Fruit fly (Drosophila melanogaster) whole organism, embryonic: ENCODE results near the gene Phae2.

ENCODE experiments used
- B-H2 ChIP-seq: fragments of 200-800 bp; sonication (Bioruptor generic); optimal IDR thresholded peaks from 2 replicates; lab custom pipeline; 2018; ENCODE audit warnings: missing biosample characterization, mild to moderate bottlenecking, missing genetic modification characterization
- CG10209 ChIP-seq: fragments of 200-800 bp; sonication (Bioruptor generic); optimal IDR thresholded peaks from 3 replicates; lab custom pipeline; 2017; ENCODE audit warnings: missing biosample characterization, mild to moderate bottlenecking, missing genetic modification characterization, missing genetic modification reagents
- CG11504 ChIP-seq: fragments of 200-800 bp; sonication (Bioruptor generic); optimal IDR thresholded peaks from 3 replicates; lab custom pipeline; 2019; ENCODE audit warnings: missing biosample characterization, mild to moderate bottlenecking, missing genetic modification characterization, moderate library complexity
- CG12659 ChIP-seq: fragments of 200-800 bp; sonication (Bioruptor generic); optimal IDR thresholded peaks from 3 replicates; lab custom pipeline; 2017; ENCODE audit warnings: mild to moderate bottlenecking, missing biosample characterization, missing genetic modification reagents, missing genetic modification characterization
- CG12942 ChIP-seq: fragments of 200-800 bp; sonication (Bioruptor generic); optimal IDR thresholded peaks from 3 replicates; lab custom pipeline; 2016; ENCODE audit warnings: missing biosample characterization, missing genetic modification characterization
- CG14050 ChIP-seq: fragments of 200-800 bp; sonication (Bioruptor generic); IDR thresholded peaks from 3 replicates; pipeline ENCODE4 v1.3.6; 2022; ENCODE audit warnings: missing biosample characterization, missing genetic modification characterization
- CG15479 ChIP-seq: fragments of 200-800 bp; sonication (Bioruptor generic); optimal IDR thresholded peaks from 3 replicates; lab custom pipeline; 2019; ENCODE audit warnings: missing biosample characterization, mild to moderate bottlenecking, missing genetic modification characterization, moderate library complexity
- CG2678 ChIP-seq: fragments of 200-800 bp; sonication (Bioruptor generic); optimal IDR thresholded peaks from 3 replicates; lab custom pipeline; 2019; ENCODE audit warnings: missing biosample characterization, mild to moderate bottlenecking, missing genetic modification characterization, moderate library complexity
- CG31388 ChIP-seq: fragments of 200-800 bp; sonication (Bioruptor generic); optimal IDR thresholded peaks from 2 replicates; lab custom pipeline; 2016; ENCODE audit warnings: missing biosample characterization, missing genetic modification characterization
- CG4730 ChIP-seq: fragments of 200-800 bp; sonication (Bioruptor generic); IDR thresholded peaks from 2 replicates; pipeline ENCODE4 v1.3.6; 2022; ENCODE audit warnings: missing biosample characterization, missing genetic modification characterization
- CG5180 ChIP-seq: fragments of 200-800 bp; sonication (Bioruptor generic); optimal IDR thresholded peaks from 3 replicates; lab custom pipeline; 2017; ENCODE audit warnings: missing biosample characterization, missing genetic modification characterization, mild to moderate bottlenecking, moderate library complexity, missing genetic modification reagents
- CG6654 ChIP-seq: fragments of 200-800 bp; sonication (Bioruptor generic); optimal IDR thresholded peaks from 2 replicates; lab custom pipeline; 2017; ENCODE audit warnings: missing biosample characterization, mild to moderate bottlenecking, missing genetic modification characterization
- CG7987 ChIP-seq: fragments of 200-800 bp; sonication (Bioruptor generic); optimal IDR thresholded peaks from 2 replicates; lab custom pipeline; 2018; ENCODE audit warnings: missing biosample characterization, mild to moderate bottlenecking, missing genetic modification characterization, moderate library complexity
- Deaf1 ChIP-seq: fragments of 200-800 bp; optimal IDR thresholded peaks from 3 replicates; lab custom pipeline; 2019; ENCODE audit warnings: missing biosample characterization, mild to moderate bottlenecking, missing genetic modification characterization, moderate library complexity
- Dip2 ChIP-seq: fragments of 200-800 bp; sonication (Bioruptor generic); IDR thresholded peaks from 2 replicates; pipeline ENCODE4 v1.3.6; 2022; ENCODE audit warnings: missing biosample characterization, missing genetic modification characterization
- Fer3 ChIP-seq: fragments of 200-800 bp; sonication (Bioruptor generic); optimal IDR thresholded peaks from 2 replicates; lab custom pipeline; 2018; ENCODE audit warnings: missing biosample characterization, mild to moderate bottlenecking, missing genetic modification characterization, moderate library complexity
- Jarid2 ChIP-seq: fragments of 200-800 bp; sonication (Bioruptor generic); optimal IDR thresholded peaks from 3 replicates; lab custom pipeline; 2017; ENCODE audit warnings: mild to moderate bottlenecking, missing biosample characterization, missing genetic modification reagents, missing genetic modification characterization
- Opbp ChIP-seq: fragments of 200-800 bp; sonication (Bioruptor generic); IDR thresholded peaks from 3 replicates; pipeline ENCODE4 v1.3.6; 2022; ENCODE audit warnings: missing biosample characterization, missing genetic modification characterization; ENCODE audit not compliant: partially characterized antibody
- Sry-β ChIP-seq: fragments of 200-800 bp; sonication (Bioruptor generic); optimal IDR thresholded peaks from 2 replicates; lab custom pipeline; 2018; ENCODE audit warnings: missing biosample characterization, mild to moderate bottlenecking, missing genetic modification characterization, moderate library complexity
- Taf1 ChIP-seq: fragments of 200-800 bp; sonication (Bioruptor generic); IDR thresholded peaks from 2 replicates; pipeline ENCODE4 v1.3.6; 2022; ENCODE audit warnings: missing biosample characterization, missing genetic modification characterization
- Trl ChIP-seq, 3 experiments: fragments of >200 bp in 2 of 3; fragments of 200-800 bp in 1 of 3; sonication (Bioruptor generic) in 1 of 3; optimal IDR thresholded peaks; 2 replicates in 1 of 3; 3 replicates in 2 of 3; lab custom pipeline; 2016 to 2017; ENCODE audit warnings: missing biosample characterization in 1 of 3, missing genetic modification characterization in 1 of 3
- abd-A ChIP-seq: fragments of 200-800 bp; sonication (Bioruptor generic); optimal IDR thresholded peaks from 3 replicates; lab custom pipeline; 2019; ENCODE audit warnings: missing biosample characterization, mild to moderate bottlenecking, missing genetic modification characterization, moderate library complexity
- bowl ChIP-seq: fragments of 200-800 bp; sonication (Bioruptor generic); IDR thresholded peaks from 2 replicates; pipeline ENCODE4 v1.3.6; 2022; ENCODE audit warnings: missing biosample characterization, missing genetic modification characterization
- bsh ChIP-seq, 2 experiments: fragments of 200-800 bp; sonication (Bioruptor generic); optimal IDR thresholded peaks; 2 replicates each; lab custom pipeline; 2017 to 2018; ENCODE audit warnings: mild to moderate bottlenecking in 2 of 2, missing biosample characterization in 2 of 2, missing genetic modification characterization in 2 of 2, moderate library complexity in 1 of 2
- cas ChIP-seq: fragments of 200-800 bp; sonication (Bioruptor generic); IDR thresholded peaks from 2 replicates; pipeline ENCODE4 v1.3.6; 2022; ENCODE audit warnings: missing biosample characterization, missing genetic modification characterization
- emc ChIP-seq: fragments of 200-800 bp; sonication (Bioruptor generic); optimal IDR thresholded peaks from 2 replicates; lab custom pipeline; 2016; ENCODE audit warnings: missing biosample characterization, missing genetic modification characterization
- fd64A ChIP-seq: fragments of 200-800 bp; sonication (Bioruptor generic); optimal IDR thresholded peaks from 3 replicates; lab custom pipeline; 2018; ENCODE audit warnings: missing biosample characterization, mild to moderate bottlenecking, missing genetic modification characterization
- gcm ChIP-seq: fragments of 200-800 bp; sonication (Bioruptor generic); optimal IDR thresholded peaks from 2 replicates; lab custom pipeline; 2019; ENCODE audit warnings: missing biosample characterization, mild to moderate bottlenecking, missing genetic modification characterization, moderate library complexity
- gsb ChIP-seq: fragments of 200-800 bp; sonication (Bioruptor generic); IDR thresholded peaks from 2 replicates; pipeline ENCODE4 v1.3.6; 2022; ENCODE audit warnings: missing biosample characterization, missing genetic modification characterization
- lola ChIP-seq, 3 experiments: fragments of >200 bp in 2 of 3; fragments of 200-800 bp in 1 of 3; sonication (Bioruptor generic) in 1 of 3; optimal IDR thresholded peaks; 2 replicates each; lab custom pipeline; 2017 to 2019; ENCODE audit warnings: missing biosample characterization in 3 of 3, missing genetic modification characterization in 3 of 3, mild to moderate bottlenecking in 1 of 3, moderate library complexity in 1 of 3
- luna ChIP-seq: fragments of 200-800 bp; sonication (Bioruptor generic); optimal IDR thresholded peaks from 2 replicates; lab custom pipeline; 2016; ENCODE audit warnings: missing biosample characterization, missing genetic modification characterization
- row ChIP-seq: fragments of 200-800 bp; sonication (Bioruptor generic); IDR thresholded peaks from 3 replicates; pipeline ENCODE4 v1.3.6; 2022; ENCODE audit warnings: missing biosample characterization, missing genetic modification characterization
- scrt ChIP-seq: fragments of 200-800 bp; sonication (Bioruptor generic); optimal IDR thresholded peaks from 2 replicates; lab custom pipeline; 2018; ENCODE audit warnings: missing biosample characterization, mild to moderate bottlenecking, missing genetic modification characterization, moderate library complexity
- shn ChIP-seq: fragments of 200-800 bp; sonication (Bioruptor generic); optimal IDR thresholded peaks from 3 replicates; lab custom pipeline; 2016; ENCODE audit warnings: missing biosample characterization, missing genetic modification characterization
- sqz ChIP-seq: fragments of 200-800 bp; sonication (Bioruptor generic); optimal IDR thresholded peaks from 3 replicates; lab custom pipeline; 2018; ENCODE audit warnings: missing biosample characterization, mild to moderate bottlenecking, missing genetic modification characterization
- stwl ChIP-seq: fragments of 200-800 bp; sonication (Bioruptor generic); optimal IDR thresholded peaks from 3 replicates; lab custom pipeline; 2018; ENCODE audit warnings: missing biosample characterization, mild to moderate bottlenecking, missing genetic modification characterization, moderate library complexity
- tio ChIP-seq: fragments of 200-800 bp; sonication (Bioruptor generic); optimal IDR thresholded peaks from 2 replicates; lab custom pipeline; 2017; ENCODE audit warnings: missing biosample characterization, missing genetic modification characterization, inconsistent platforms
- trem ChIP-seq: fragments of 200-800 bp; optimal IDR thresholded peaks from 3 replicates; lab custom pipeline; 2019; ENCODE audit warnings: missing biosample characterization, mild to moderate bottlenecking, missing genetic modification characterization, moderate library complexity
- twi ChIP-seq: fragments of 200-800 bp; optimal IDR thresholded peaks from 2 replicates; lab custom pipeline; 2019; ENCODE audit warnings: missing biosample characterization, mild to moderate bottlenecking, missing genetic modification characterization, moderate library complexity
- zfh1 ChIP-seq: fragments of 200-800 bp; sonication (Bioruptor generic); IDR thresholded peaks from 3 replicates; pipeline ENCODE4 v1.3.6; 2022; ENCODE audit warnings: missing biosample characterization, missing genetic modification characterization

Gene Phae2

dm6 chr2L:12133275-12134124 lies 22.6 kb downstream of the Phae2 start, which contains the start of gene rho-6 (continued):
- TF ChIP-seq CG31388 (GFP tag; lab: Kevin White, UChicago) (no peak), Fer3 (tag; lab: Kevin White, UChicago) (no peak), CG4730 (GFP tag; lab: Robert Waterston, UW) (no peak), Opbp (GFP tag; lab: Robert Waterston, UW) (no peak), gcm (GFP tag; lab: Kevin White, UChicago) (no peak), gsb (GFP tag; lab: Robert Waterston, UW) (no peak), CG2678 (tag; lab: Kevin White, UChicago) (no peak), bowl (GFP tag; lab: Robert Waterston, UW) (no peak), CG10209 (GFP tag; lab: Kevin White, UChicago) (no peak), Dip2 (no peak), CG5180 (peak; percentile 43), row (no peak), Taf1 (GFP tag; lab: Robert Waterston, UW) (no peak)

dm6 chr2L:12134125-12134378 lies 23.1 kb downstream of the Phae2 start:
- TF ChIP-seq Trl (optimal IDR thresholded peaks at IDR 0.05; lab: Kevin White, UChicago) (peak; percentile 73 to 84), Trl (GFP tag; optimal IDR thresholded peaks at IDR 0.05; lab: Kevin White, UChicago) (no peak), CG6654 (GFP tag; lab: Kevin White, UChicago) (no peak), cas (GFP tag; lab: Robert Waterston, UW) (no peak), sqz (peak; percentile 13)

- TF ChIP-seq zfh1, result no peak
- no peak for TF ChIP-seq luna (GFP tag; lab: Kevin White, UChicago)
- TF ChIP-seq B-H2 (GFP tag; lab: Kevin White, UChicago), result no peak
- TF ChIP-seq tio (GFP tag; lab: Kevin White, UChicago), result no peak
- no peak for TF ChIP-seq lola (GFP tag; optimal IDR thresholded peaks at IDR 0.05; lab: Kevin White, UChicago)
- no peak for TF ChIP-seq CG7987
- TF ChIP-seq gsb (GFP tag; lab: Robert Waterston, UW), result no peak
- TF ChIP-seq fd64A (GFP tag; lab: Kevin White, UChicago), result no peak
- TF ChIP-seq CG10209 (GFP tag; lab: Kevin White, UChicago), result no peak
- TF ChIP-seq bsh (GFP tag; optimal IDR thresholded peaks at IDR 0.05; lab: Kevin White, UChicago), result no peak
- TF ChIP-seq emc (GFP tag; lab: Kevin White, UChicago), result no peak
- no peak for TF ChIP-seq Sry-β (GFP tag; lab: Kevin White, UChicago)
- TF ChIP-seq trem, result no peak
- no peak for TF ChIP-seq shn
- no peak for TF ChIP-seq stwl (tag; lab: Kevin White, UChicago)
- TF ChIP-seq CG12942 (GFP tag; lab: Kevin White, UChicago), result no peak
Measured at dm6 chr2L:12137708-12138107, 26.8 kb downstream of the Phae2 start, which contains the start of gene Gr33a. TSS of gene Gr33a (plus strand) at chr2L:12138008.

dm6 chr2L:12142439-12142838 lies 31.5 kb downstream of the Phae2 start, which contains the start of gene CG31760:
TSS of gene CG31760 (plus strand) at chr2L:12142780.
- peak; percentile 4 for TF ChIP-seq twi (tag; lab: Kevin White, UChicago)
- no peak for TF ChIP-seq Opbp (GFP tag; lab: Robert Waterston, UW)
- TF ChIP-seq CG14050, result no peak
- peak; percentile 2 to 33 for TF ChIP-seq Trl (optimal IDR thresholded peaks at IDR 0.05; lab: Kevin White, UChicago)
- TF ChIP-seq Trl (GFP tag; optimal IDR thresholded peaks at IDR 0.05; lab: Kevin White, UChicago), result no peak
- TF ChIP-seq CG15479, result peak; percentile 56
- TF ChIP-seq scrt, result peak; percentile 91
- peak; percentile 47 for TF ChIP-seq abd-A (tag; lab: Kevin White, UChicago)
- TF ChIP-seq CG12659 (GFP tag; lab: Kevin White, UChicago), result no peak
- peak; percentile 96 for TF ChIP-seq Deaf1 (tag; lab: Kevin White, UChicago)
- peak; percentile 84 for TF ChIP-seq CG11504
- TF ChIP-seq Jarid2, result peak; percentile 7
